Worm (Caenorhabditis elegans) whole organism, L3 larva: Measurements from ENCODE around the gene H04D03.2.

ENCODE experiments used
- R02D3.7 ChIP-seq: fragments of 150-350 bp; optimal IDR thresholded peaks from 2 replicates; lab custom pipeline; 2014; ENCODE audit warnings: missing biosample characterization, missing genetic modification characterization
- aly-2 ChIP-seq: fragments of 150-350 bp; optimal IDR thresholded peaks from 2 replicates; lab custom pipeline; 2014; ENCODE audit warnings: missing biosample characterization, missing genetic modification characterization
- ama-1 ChIP-seq: fragments of 150-350 bp; optimal IDR thresholded peaks from 2 replicates; lab custom pipeline; 2018
- ceh-16 ChIP-seq: sonication (generic microtip); optimal IDR thresholded peaks from 2 replicates; lab custom pipeline; 2017; ENCODE audit warnings: missing biosample characterization, missing genetic modification characterization
- daf-12 ChIP-seq: fragments of 150-350 bp; optimal IDR thresholded peaks from 2 replicates; lab custom pipeline; 2014; ENCODE audit warnings: missing biosample characterization, missing genetic modification reagents, missing genetic modification characterization
- elt-2 ChIP-seq: sonication (generic microtip); optimal IDR thresholded peaks from 2 replicates; lab custom pipeline; 2016; ENCODE audit warnings: missing genetic modification reagents, mild to moderate bottlenecking, missing genetic modification characterization, missing compliant biosample characterization
- elt-3 ChIP-seq, 3 experiments: fragments of 150-350 bp in 1 of 3; sonication (generic microtip) in 2 of 3; optimal IDR thresholded peaks; 2 replicates in 2 of 3; 4 replicates in 1 of 3; lab custom pipeline; 2014 to 2017; ENCODE audit warnings: missing biosample characterization in 3 of 3, missing genetic modification characterization in 3 of 3
- eor-1 ChIP-seq, 2 experiments: fragments of 150-350 bp; optimal IDR thresholded peaks; 2 replicates each; lab custom pipeline; 2014 to 2018; ENCODE audit warnings: missing biosample characterization in 2 of 2, missing genetic modification characterization in 2 of 2
- fkh-2 ChIP-seq: fragments of 150-350 bp; optimal IDR thresholded peaks from 2 replicates; lab custom pipeline; 2014; ENCODE audit warnings: missing biosample characterization, missing genetic modification reagents, missing genetic modification characterization
- jun-1 ChIP-seq: fragments of 150-350 bp; optimal IDR thresholded peaks from 2 replicates; lab custom pipeline; 2014; ENCODE audit warnings: missing biosample characterization, missing genetic modification reagents, missing genetic modification characterization
- lin-15B ChIP-seq: fragments of 150-350 bp; optimal IDR thresholded peaks from 2 replicates; lab custom pipeline; 2014; ENCODE audit warnings: missing biosample characterization, missing genetic modification characterization
- mdl-1 ChIP-seq: fragments of 150-350 bp; optimal IDR thresholded peaks from 2 replicates; lab custom pipeline; 2014; ENCODE audit warnings: missing biosample characterization, missing genetic modification characterization
- nhr-11 ChIP-seq: fragments of 150-350 bp; optimal IDR thresholded peaks from 2 replicates; lab custom pipeline; 2014; ENCODE audit warnings: missing biosample characterization, missing genetic modification characterization
- nhr-12 ChIP-seq: fragments of 150-350 bp; optimal IDR thresholded peaks from 2 replicates; lab custom pipeline; 2014; ENCODE audit warnings: missing biosample characterization, missing genetic modification characterization
- nhr-23 ChIP-seq: fragments of 150-350 bp; optimal IDR thresholded peaks from 2 replicates; lab custom pipeline; 2014; ENCODE audit warnings: missing biosample characterization, missing genetic modification reagents, missing genetic modification characterization
- nhr-237 ChIP-seq: fragments of 150-350 bp; optimal IDR thresholded peaks from 2 replicates; lab custom pipeline; 2014; ENCODE audit warnings: missing biosample characterization, missing genetic modification characterization
- nhr-25 ChIP-seq: sonication (generic microtip); optimal IDR thresholded peaks from 2 replicates; lab custom pipeline; 2017; ENCODE audit warnings: missing biosample characterization, missing genetic modification characterization
- nhr-28 ChIP-seq: fragments of 150-350 bp; optimal IDR thresholded peaks from 2 replicates; lab custom pipeline; 2014; ENCODE audit warnings: missing biosample characterization, missing genetic modification characterization
- nhr-76 ChIP-seq: fragments of 150-350 bp; sonication (generic microtip); optimal IDR thresholded peaks from 5 replicates; lab custom pipeline; 2014; ENCODE audit warnings: missing biosample characterization, missing genetic modification characterization
- nhr-77 ChIP-seq: fragments of 150-350 bp; optimal IDR thresholded peaks from 2 replicates; lab custom pipeline; 2014; ENCODE audit warnings: missing biosample characterization, missing genetic modification characterization
- pha-4 ChIP-seq: fragments of 150-350 bp; optimal IDR thresholded peaks from 2 replicates; lab custom pipeline; 2014; ENCODE audit warnings: missing biosample characterization, missing genetic modification reagents, missing genetic modification characterization
- pqm-1 ChIP-seq: fragments of 150-350 bp; optimal IDR thresholded peaks from 2 replicates; lab custom pipeline; 2017; ENCODE audit warnings: missing biosample characterization, missing genetic modification characterization, inconsistent platforms
- sea-2 ChIP-seq: fragments of 150-350 bp; sonication (generic microtip); optimal IDR thresholded peaks from 4 replicates; lab custom pipeline; 2014; ENCODE audit warnings: missing biosample characterization, missing genetic modification reagents, missing genetic modification characterization
- skn-1 ChIP-seq: fragments of 150-350 bp; optimal IDR thresholded peaks from 2 replicates; lab custom pipeline; 2014; ENCODE audit warnings: missing biosample characterization, missing genetic modification characterization
- tbx-2 ChIP-seq: sonication (generic microtip); optimal IDR thresholded peaks from 2 replicates; lab custom pipeline; 2016; ENCODE audit warnings: mild to moderate bottlenecking, missing genetic modification characterization, missing compliant biosample characterization
- unc-39 ChIP-seq: sonication (generic microtip); optimal IDR thresholded peaks from 4 replicates; lab custom pipeline; 2017; ENCODE audit warnings: missing biosample characterization, missing genetic modification characterization
- unc-62 ChIP-seq: fragments of 150-350 bp; sonication (generic microtip); optimal IDR thresholded peaks from 4 replicates; lab custom pipeline; 2014; ENCODE audit warnings: missing biosample characterization, missing genetic modification reagents, missing genetic modification characterization
- ztf-11 ChIP-seq: fragments of 150-350 bp; optimal IDR thresholded peaks from 2 replicates; lab custom pipeline; 2014; ENCODE audit warnings: missing biosample characterization, missing genetic modification characterization
- ztf-4 ChIP-seq: fragments of 150-350 bp; optimal IDR thresholded peaks from 2 replicates; lab custom pipeline; 2014; ENCODE audit warnings: missing biosample characterization, missing genetic modification characterization

Gene H04D03.2

DNA sequence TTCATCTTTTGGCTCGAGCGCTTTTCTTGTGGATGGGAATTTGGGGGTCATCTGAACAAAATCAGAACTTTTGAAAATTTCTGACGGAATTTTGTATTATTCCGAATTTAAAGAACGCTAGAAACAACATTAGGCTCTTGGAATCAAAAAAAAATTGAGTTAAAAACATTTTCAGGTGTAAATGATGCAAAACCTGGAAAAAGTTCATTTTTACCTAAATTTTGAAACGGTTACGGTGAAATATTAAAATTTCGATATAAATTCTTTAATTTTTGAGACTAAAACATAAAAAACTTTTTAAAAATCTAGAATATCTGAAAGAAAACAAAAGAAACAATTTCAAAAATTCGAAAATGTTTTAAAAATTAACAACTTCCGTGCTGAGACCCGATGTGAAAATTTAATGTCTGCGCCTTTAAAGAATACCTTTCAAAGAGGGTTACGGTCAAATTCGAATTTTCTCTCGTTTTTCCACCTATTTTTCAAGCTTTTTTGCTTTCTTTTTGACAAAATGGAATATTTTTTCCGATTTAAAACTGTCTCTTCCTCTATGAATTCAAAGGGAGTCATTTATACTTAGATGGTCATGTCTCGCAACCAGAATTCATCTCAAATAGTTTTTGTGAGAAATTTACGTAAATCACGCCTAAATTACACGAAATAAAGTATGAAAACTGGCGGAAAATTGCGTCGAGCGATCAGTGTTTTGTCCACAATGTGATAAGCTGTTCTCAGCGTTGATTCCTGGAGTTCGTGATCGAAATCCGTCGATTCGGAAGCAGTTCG lies at the start of gene H04D03.2, which contains the start of gene ecps-2:
H04D03.2 (minus strand) TSS at position 51 of the 786 bp plus-strand sequence.
ecps-2 (plus strand) TSS at position 736 of the 786 bp plus-strand sequence.
- TF ChIP-seq unc-39 (tag; lab: Kevin White, UChicago) (no peak), fkh-2 (tag; lab: Kevin White, UChicago) (no peak), lin-15B (tag; lab: Kevin White, UChicago) (no peak), pqm-1 (tag; lab: Kevin White, UChicago) (no peak), sea-2 (no peak), nhr-23 (no peak), nhr-76 (tag; lab: Kevin White, UChicago) (no peak), mdl-1 (tag; lab: Kevin White, UChicago) (no peak)
- TF ChIP-seq, all 47 proteins: peak for 0

DNA sequence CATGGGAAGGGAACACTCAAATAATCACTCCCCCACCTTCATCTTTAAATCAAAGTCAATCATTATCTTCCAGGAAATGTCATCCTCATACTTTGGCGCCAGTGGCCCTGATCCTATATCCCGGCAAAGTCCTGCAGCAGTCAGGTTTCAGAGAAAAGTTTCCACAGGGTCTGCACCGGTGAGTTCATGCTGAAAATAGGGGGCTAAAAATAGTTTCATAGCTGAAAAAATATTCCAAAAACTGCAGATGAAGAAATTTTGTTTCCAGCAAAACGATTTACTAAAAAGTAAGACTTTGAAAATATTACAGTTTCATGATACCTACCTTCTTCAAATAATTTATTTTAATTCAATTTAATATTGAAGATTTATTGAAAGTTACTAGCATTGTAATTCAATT lies 45.8 kb upstream of the H04D03.2 start, which contains the start of gene ptr-25:
ptr-25 (plus strand) TSS at position 73 of the 400 bp plus-strand sequence.
- no peak for TF ChIP-seq skn-1 (tag; lab: Kevin White, UChicago)
- TF ChIP-seq nhr-25 (tag; lab: Kevin White, UChicago), result no peak
- TF ChIP-seq nhr-12 (tag; lab: Kevin White, UChicago), result no peak
- no peak for TF ChIP-seq ceh-16 (tag; lab: Kevin White, UChicago)
- TF ChIP-seq R02D3.7 (tag; lab: Kevin White, UChicago), result no peak
- TF ChIP-seq nhr-28 (tag; lab: Kevin White, UChicago), result no peak
- no peak for TF ChIP-seq elt-2 (tag; lab: Kevin White, UChicago)
- TF ChIP-seq aly-2, result no peak
- no peak for TF ChIP-seq mdl-1 (tag; lab: Kevin White, UChicago)

DNA sequence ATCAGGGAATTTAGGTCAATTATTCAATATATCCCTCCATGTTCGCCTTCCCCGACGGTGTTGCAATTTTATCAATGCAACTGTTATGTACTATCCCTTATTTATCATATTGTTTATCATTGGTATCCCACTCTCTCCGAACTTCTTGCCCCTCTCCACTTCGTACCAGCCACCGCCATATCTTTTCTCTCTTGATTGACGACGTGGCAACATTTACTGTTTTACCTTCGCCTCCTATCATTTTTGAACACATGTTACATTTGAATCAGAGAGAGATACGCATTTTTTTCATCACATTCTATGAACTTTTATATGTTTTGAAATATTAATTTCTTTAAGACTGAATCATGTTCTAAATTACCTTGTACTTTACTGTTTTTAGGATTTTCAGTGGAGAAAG lies 44.2 kb upstream of the H04D03.2 start:
- TF ChIP-seq nhr-23, result peak; percentile 39
- TF ChIP-seq aly-2, result no peak
- TF ChIP-seq sea-2, result no peak
- TF ChIP-seq ztf-4, result no peak

DNA sequence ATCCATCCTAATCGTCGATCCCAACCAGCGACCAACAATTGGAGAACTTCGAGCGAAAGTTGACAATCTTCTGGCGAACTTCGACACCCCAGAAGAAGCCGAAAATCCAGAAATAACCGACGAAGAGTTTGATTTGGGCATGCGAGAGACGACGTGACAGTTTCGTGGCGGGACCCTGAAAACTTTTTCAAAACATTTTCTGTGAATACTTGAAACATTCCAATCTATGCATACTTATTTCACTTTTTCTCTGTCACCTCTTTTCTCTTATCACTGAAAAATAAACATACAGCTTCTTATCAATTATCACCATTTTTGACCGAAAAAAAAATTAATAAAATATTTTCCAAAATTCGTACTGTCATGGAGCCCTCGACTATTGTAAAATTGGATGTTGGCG lies 39.8 kb upstream of the H04D03.2 start, which contains the start of gene D2045.8:
D2045.8 (plus strand) TSS at position 301 of the 400 bp plus-strand sequence.
- TF ChIP-seq skn-1 (tag; lab: Kevin White, UChicago) (peak; percentile 26), pqm-1 (tag; lab: Kevin White, UChicago) (peak; percentile 14), elt-2 (tag; lab: Kevin White, UChicago) (peak; percentile 36), tbx-2 (no peak)

DNA sequence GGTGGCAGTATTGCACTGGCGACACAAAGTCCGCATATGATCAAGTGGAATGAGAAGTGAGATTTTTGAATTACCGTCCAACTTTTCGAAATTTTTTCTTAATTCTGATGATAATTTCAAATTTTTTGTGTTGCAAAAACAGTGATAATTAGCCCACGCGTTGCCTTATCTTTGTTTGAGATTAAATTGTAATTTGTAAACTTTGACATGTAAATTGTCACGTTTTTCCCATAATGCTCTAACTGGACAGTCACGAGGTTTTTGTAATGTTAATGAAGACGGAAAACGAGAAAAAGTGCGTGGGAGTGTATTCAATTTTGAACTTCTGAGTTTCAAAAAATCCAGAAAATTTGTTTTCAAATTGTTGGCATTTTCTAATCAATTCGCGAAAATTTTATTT lies 39.3 kb upstream of the H04D03.2 start:
- peak; percentile 61 for TF ChIP-seq elt-2 (tag; lab: Kevin White, UChicago)
- TF ChIP-seq nhr-11, result no peak
- peak; percentile 8 for TF ChIP-seq pqm-1 (tag; lab: Kevin White, UChicago)
- peak; percentile 30 for TF ChIP-seq pha-4 (tag; lab: Kevin White, UChicago)
- TF ChIP-seq, all 47 proteins: peak for 3

DNA sequence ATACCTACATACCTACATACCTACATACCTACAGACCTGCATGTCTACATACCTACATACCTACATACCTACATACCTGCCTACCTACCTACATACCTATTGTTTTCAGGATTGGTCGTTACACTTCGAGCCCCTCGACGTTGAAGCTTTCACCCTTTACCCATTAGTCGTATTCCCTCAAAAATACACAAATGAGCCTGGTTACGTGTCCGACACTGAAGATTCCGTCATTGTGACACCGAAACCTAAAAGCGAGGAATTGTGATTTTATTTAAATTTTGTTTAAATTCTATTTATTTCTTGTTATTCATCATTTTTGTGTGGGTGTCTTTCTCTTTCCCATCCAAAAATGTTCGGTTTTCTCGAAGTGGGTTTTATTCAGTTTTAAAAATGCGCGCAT lies 37.0 kb upstream of the H04D03.2 start, which contains the start of gene D2045.7:
D2045.7 (plus strand) TSS at position 301 of the 400 bp plus-strand sequence.
- TF ChIP-seq eor-1 (tag; optimal IDR thresholded peaks at IDR 0.05; lab: Kevin White, UChicago) (no peak), skn-1 (tag; lab: Kevin White, UChicago) (no peak), ama-1 (lab: Kevin White, UChicago) (no peak), jun-1 (tag; lab: Kevin White, UChicago) (no peak), elt-3 (tag; optimal IDR thresholded peaks at IDR 0.05; lab: Kevin White, UChicago) (no peak), daf-12 (tag; lab: Kevin White, UChicago) (no peak), unc-62 (GFP tag; lab: Kevin White, UChicago) (no peak), R02D3.7 (tag; lab: Kevin White, UChicago) (no peak), ztf-11 (tag; lab: Kevin White, UChicago) (no peak)

DNA sequence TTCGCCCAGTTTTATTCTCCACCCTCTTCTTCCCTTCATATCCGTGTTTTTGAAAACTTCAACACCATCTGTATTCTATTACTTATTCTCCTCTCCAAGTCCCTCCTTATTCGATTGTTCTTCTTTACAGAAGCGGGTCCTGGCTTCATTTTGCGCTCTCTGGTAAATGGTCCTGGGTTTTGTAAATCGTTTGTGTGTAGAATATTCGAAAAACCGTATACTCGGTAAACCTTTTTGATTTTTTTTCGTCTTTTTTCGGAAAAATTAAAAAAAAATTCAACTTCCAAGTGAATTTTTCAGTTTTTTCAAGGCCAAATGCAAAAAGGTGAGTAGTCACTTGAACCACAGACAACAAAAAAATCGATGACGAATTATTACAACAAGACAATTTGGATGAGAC lies 32.7 kb upstream of the H04D03.2 start, which contains the start of gene D2045.9:
D2045.9 (plus strand) TSS at position 301 of the 400 bp plus-strand sequence.
- no peak for TF ChIP-seq nhr-25 (tag; lab: Kevin White, UChicago)
- TF ChIP-seq nhr-77, result no peak
- TF ChIP-seq jun-1 (tag; lab: Kevin White, UChicago), result no peak
- TF ChIP-seq nhr-237 (tag; lab: Kevin White, UChicago), result no peak
- TF ChIP-seq ama-1 (lab: Kevin White, UChicago), result no peak
- TF ChIP-seq elt-3 (tag; optimal IDR thresholded peaks at IDR 0.05; lab: Kevin White, UChicago), result no peak
- TF ChIP-seq nhr-23, result no peak
- no peak for TF ChIP-seq elt-2 (tag; lab: Kevin White, UChicago)
- no peak for TF ChIP-seq sea-2
- TF ChIP-seq daf-12 (tag; lab: Kevin White, UChicago), result no peak
- TF ChIP-seq nhr-12 (tag; lab: Kevin White, UChicago), result no peak
- TF ChIP-seq nhr-28 (tag; lab: Kevin White, UChicago), result no peak
